Fruit fly (Drosophila melanogaster) whole organism, embryonic: ENCODE measurements around the gene CG31406.

Experiments used
- CG10462 ChIP-seq: fragments of 200-800 bp; sonication (Bioruptor generic); optimal IDR thresholded peaks from 2 replicates; lab custom pipeline; 2016; ENCODE audit warnings: missing biosample characterization, missing genetic modification characterization
- CG10565 ChIP-seq: fragments of 200-800 bp; sonication (Bioruptor generic); optimal IDR thresholded peaks from 3 replicates; lab custom pipeline; 2016; ENCODE audit warnings: missing biosample characterization, mild to moderate bottlenecking, missing genetic modification characterization
- CG11085 ChIP-seq: fragments of 200-800 bp; sonication (Bioruptor generic); IDR thresholded peaks from 2 replicates; pipeline ENCODE4 v1.3.6; 2022; ENCODE audit warnings: missing biosample characterization, missing genetic modification characterization
- CG11247 ChIP-seq: fragments of 200-800 bp; sonication (Bioruptor generic); IDR thresholded peaks from 2 replicates; pipeline ENCODE4 v1.3.6; 2022; ENCODE audit warnings: missing biosample characterization, missing genetic modification characterization
- CG11398 ChIP-seq: fragments of 200-800 bp; sonication (Bioruptor generic); optimal IDR thresholded peaks from 2 replicates; lab custom pipeline; 2016; ENCODE audit warnings: missing biosample characterization, missing genetic modification characterization
- CG11456 ChIP-seq: fragments of 200-800 bp; sonication (Bioruptor generic); IDR thresholded peaks from 3 replicates; pipeline ENCODE4 v1.3.6; 2022; ENCODE audit warnings: missing biosample characterization, missing genetic modification characterization
- CG12391 ChIP-seq: fragments of 200-800 bp; sonication (Bioruptor generic); optimal IDR thresholded peaks from 3 replicates; lab custom pipeline; 2018; ENCODE audit warnings: missing biosample characterization, mild to moderate bottlenecking, missing genetic modification characterization, moderate library complexity
- CG13624 ChIP-seq: fragments of 200-800 bp; sonication (Bioruptor generic); optimal IDR thresholded peaks from 2 replicates; lab custom pipeline; 2016; ENCODE audit warnings: missing biosample characterization, missing genetic modification characterization
- CG14710 ChIP-seq: fragments of 200-800 bp; sonication (Bioruptor generic); optimal IDR thresholded peaks from 3 replicates; lab custom pipeline; 2019; ENCODE audit warnings: missing biosample characterization, mild to moderate bottlenecking, missing genetic modification characterization, moderate library complexity
- CG1647 ChIP-seq: fragments of 200-800 bp; sonication (Bioruptor generic); optimal IDR thresholded peaks from 3 replicates; lab custom pipeline; 2016; ENCODE audit warnings: missing biosample characterization, missing genetic modification characterization
- CG17912 ChIP-seq: fragments of 200-800 bp; sonication (Bioruptor generic); optimal IDR thresholded peaks from 2 replicates; lab custom pipeline; 2018; ENCODE audit warnings: missing biosample characterization, mild to moderate bottlenecking, missing genetic modification characterization
- CG2116 ChIP-seq: fragments of 200-800 bp; sonication (Bioruptor generic); optimal IDR thresholded peaks from 3 replicates; lab custom pipeline; 2018; ENCODE audit warnings: missing biosample characterization, mild to moderate bottlenecking, missing genetic modification characterization
- CG30020 ChIP-seq: fragments of 200-800 bp; optimal IDR thresholded peaks from 2 replicates; lab custom pipeline; 2019; ENCODE audit warnings: missing biosample characterization, mild to moderate bottlenecking, missing genetic modification characterization, moderate library complexity
- CG3065 ChIP-seq: fragments of 200-800 bp; sonication (Bioruptor generic); optimal IDR thresholded peaks from 2 replicates; lab custom pipeline; 2016; ENCODE audit warnings: missing biosample characterization, missing genetic modification characterization
- CG34224 ChIP-seq: fragments of 200-800 bp; sonication (Bioruptor generic); IDR thresholded peaks from 3 replicates; pipeline ENCODE4 v1.3.6; 2022; ENCODE audit warnings: missing biosample characterization, missing genetic modification characterization; ENCODE audit not compliant: partially characterized antibody
- CG7839 ChIP-seq: fragments of 200-800 bp; sonication (Bioruptor generic); optimal IDR thresholded peaks from 3 replicates; lab custom pipeline; 2018; ENCODE audit warnings: missing biosample characterization, mild to moderate bottlenecking, missing genetic modification characterization, moderate library complexity
- CG8290 ChIP-seq, 3 experiments: fragments of 200-800 bp; sonication (Bioruptor generic); optimal IDR thresholded peaks; 2 replicates each; lab custom pipeline; 2016 to 2019; ENCODE audit warnings: missing biosample characterization in 3 of 3, missing genetic modification characterization in 3 of 3, mild to moderate bottlenecking in 2 of 3, moderate library complexity in 1 of 3
- CG8478 ChIP-seq: fragments of >200 bp; optimal IDR thresholded peaks from 2 replicates; lab custom pipeline; 2018
- CG8944 ChIP-seq: fragments of 200-800 bp; sonication (Bioruptor generic); optimal IDR thresholded peaks from 3 replicates; lab custom pipeline; 2016; ENCODE audit warnings: missing biosample characterization, missing genetic modification characterization
- CG9797 ChIP-seq: fragments of 200-800 bp; sonication (Bioruptor generic); optimal IDR thresholded peaks from 3 replicates; lab custom pipeline; 2018; ENCODE audit warnings: missing biosample characterization, mild to moderate bottlenecking, missing genetic modification characterization
- Elba2 ChIP-seq: fragments of 200-800 bp; sonication (Bioruptor generic); optimal IDR thresholded peaks from 3 replicates; lab custom pipeline; 2016; ENCODE audit warnings: missing biosample characterization, missing genetic modification characterization
- Ets65A ChIP-seq: fragments of 200-800 bp; sonication (Bioruptor generic); peaks from one replicate; lab custom pipeline; 2016; ENCODE audit warnings: missing biosample characterization, missing genetic modification characterization
- HmgD ChIP-seq: fragments of 200-800 bp; sonication (Bioruptor generic); optimal IDR thresholded peaks from 3 replicates; lab custom pipeline; 2016; ENCODE audit warnings: missing biosample characterization, missing genetic modification characterization
- NC2α ChIP-seq: fragments of 200-800 bp; sonication (Bioruptor generic); optimal IDR thresholded peaks from 2 replicates; lab custom pipeline; 2016; ENCODE audit warnings: missing biosample characterization, missing genetic modification characterization
- Optix ChIP-seq: fragments of 200-800 bp; sonication (Bioruptor generic); IDR thresholded peaks from 3 replicates; pipeline ENCODE4 v1.3.6; 2022; ENCODE audit warnings: missing biosample characterization, missing genetic modification characterization
- Scr ChIP-seq: fragments of 200-800 bp; sonication (Bioruptor generic); IDR thresholded peaks from 2 replicates; pipeline ENCODE4 v1.3.6; 2022; ENCODE audit warnings: missing biosample characterization, missing genetic modification characterization; ENCODE audit not compliant: partially characterized antibody
- Side ChIP-seq: fragments of 200-800 bp; sonication (Bioruptor generic); optimal IDR thresholded peaks from 2 replicates; lab custom pipeline; 2016; ENCODE audit warnings: missing biosample characterization, missing genetic modification characterization
- Trl ChIP-seq, 3 experiments: fragments of >200 bp in 2 of 3; fragments of 200-800 bp in 1 of 3; sonication (Bioruptor generic) in 1 of 3; optimal IDR thresholded peaks; 2 replicates in 1 of 3; 3 replicates in 2 of 3; lab custom pipeline; 2016 to 2017; ENCODE audit warnings: missing biosample characterization in 1 of 3, missing genetic modification characterization in 1 of 3
- ac ChIP-seq: fragments of 200-800 bp; sonication (Bioruptor generic); optimal IDR thresholded peaks from 3 replicates; lab custom pipeline; 2017; ENCODE audit warnings: missing biosample characterization, mild to moderate bottlenecking, missing genetic modification characterization
- ato ChIP-seq: fragments of 200-800 bp; sonication (Bioruptor generic); IDR thresholded peaks from 2 replicates; pipeline ENCODE4 v1.3.6; 2022; ENCODE audit warnings: missing biosample characterization, missing genetic modification characterization; ENCODE audit not compliant: partially characterized antibody
- caup ChIP-seq: fragments of 200-800 bp; sonication (Bioruptor generic); optimal IDR thresholded peaks from 3 replicates; lab custom pipeline; 2017; ENCODE audit warnings: missing biosample characterization, mild to moderate bottlenecking, missing genetic modification characterization, moderate library complexity; ENCODE audit not compliant: severe bottlenecking
- esg ChIP-seq: fragments of 200-800 bp; sonication (Bioruptor generic); conservative IDR thresholded peaks from 2 replicates; pipeline ENCODE4 v1.3.6; 2022; ENCODE audit warnings: missing biosample characterization, missing genetic modification characterization
- hb ChIP-seq: fragments of 200-800 bp; sonication (Bioruptor generic); IDR thresholded peaks from 3 replicates; pipeline ENCODE4 v1.3.6; 2022; ENCODE audit warnings: missing biosample characterization, missing genetic modification characterization; ENCODE audit not compliant: partially characterized antibody
- klu ChIP-seq: fragments of 200-800 bp; sonication (Bioruptor generic); IDR thresholded peaks from 2 replicates; pipeline ENCODE4 v1.3.6; 2022; ENCODE audit warnings: missing biosample characterization, missing genetic modification characterization
- lmd ChIP-seq: fragments of 200-800 bp; sonication (Bioruptor generic); IDR thresholded peaks from 2 replicates; pipeline ENCODE4 v1.3.6; 2022; ENCODE audit warnings: missing biosample characterization, missing genetic modification characterization
- mam ChIP-seq: fragments of 200-800 bp; sonication (Bioruptor generic); optimal IDR thresholded peaks from 3 replicates; lab custom pipeline; 2016; ENCODE audit warnings: missing biosample characterization, missing genetic modification characterization
- mirr ChIP-seq: fragments of 200-800 bp; sonication (Bioruptor generic); optimal IDR thresholded peaks from 3 replicates; lab custom pipeline; 2018; ENCODE audit warnings: missing biosample characterization, mild to moderate bottlenecking, missing genetic modification characterization
- pb ChIP-seq: fragments of 200-800 bp; sonication (Bioruptor generic); optimal IDR thresholded peaks from 3 replicates; lab custom pipeline; 2016; ENCODE audit warnings: missing biosample characterization, missing genetic modification characterization
- phol ChIP-seq: fragments of 200-800 bp; sonication (Bioruptor generic); optimal IDR thresholded peaks from 3 replicates; lab custom pipeline; 2018; ENCODE audit warnings: missing biosample characterization, mild to moderate bottlenecking, missing genetic modification characterization, moderate library complexity
- seq ChIP-seq: fragments of 200-800 bp; sonication (Bioruptor generic); IDR thresholded peaks from 2 replicates; pipeline ENCODE4 v1.3.6; 2022; ENCODE audit warnings: missing biosample characterization, missing genetic modification characterization
- slou ChIP-seq: fragments of 200-800 bp; sonication (Bioruptor generic); optimal IDR thresholded peaks from 3 replicates; lab custom pipeline; 2016; ENCODE audit warnings: missing biosample characterization, missing genetic modification characterization
- slp2 ChIP-seq: fragments of 200-800 bp; sonication (Bioruptor generic); optimal IDR thresholded peaks from 2 replicates; lab custom pipeline; 2016; ENCODE audit warnings: missing biosample characterization, missing genetic modification characterization
- so ChIP-seq: fragments of 200-800 bp; sonication (Bioruptor generic); IDR thresholded peaks from 3 replicates; pipeline ENCODE4 v1.3.6; 2022; ENCODE audit warnings: missing biosample characterization, missing genetic modification characterization
- sr ChIP-seq: fragments of 200-800 bp; sonication (Bioruptor generic); IDR thresholded peaks from 3 replicates; pipeline ENCODE4 v1.3.6; 2022; ENCODE audit warnings: missing biosample characterization, missing genetic modification characterization
- tll ChIP-seq, 2 experiments: fragments of 200-800 bp in 1 of 2; fragments of >200 bp in 1 of 2; sonication (Bioruptor generic) in 1 of 2; optimal IDR thresholded peaks; 2 replicates each; lab custom pipeline; 2017 to 2019; ENCODE audit warnings: missing biosample characterization in 2 of 2, missing genetic modification characterization in 2 of 2, mild to moderate bottlenecking in 1 of 2, moderate library complexity in 1 of 2
- tx ChIP-seq: fragments of 200-800 bp; sonication (Bioruptor generic); optimal IDR thresholded peaks from 2 replicates; lab custom pipeline; 2016; ENCODE audit warnings: missing biosample characterization, missing genetic modification characterization
- wdn ChIP-seq: fragments of 200-800 bp; sonication (Bioruptor generic); IDR thresholded peaks from 2 replicates; pipeline ENCODE4 v1.3.6; 2022; ENCODE audit warnings: missing biosample characterization, missing genetic modification characterization
- wek ChIP-seq: fragments of 200-800 bp; sonication (Bioruptor generic); optimal IDR thresholded peaks from 3 replicates; lab custom pipeline; 2018; ENCODE audit warnings: missing biosample characterization, mild to moderate bottlenecking, missing genetic modification characterization, moderate library complexity
- zen ChIP-seq: fragments of 200-800 bp; sonication (Bioruptor generic); optimal IDR thresholded peaks from 3 replicates; lab custom pipeline; 2018; ENCODE audit warnings: missing biosample characterization, mild to moderate bottlenecking, missing genetic modification characterization, moderate library complexity

CG31406 gene

dm6 chr3R:10356563-10357363 is 8.2 kb downstream of the CG31406 start (continued):
- no peak for TF ChIP-seq CG34224 (GFP tag; lab: Robert Waterston, UW)
- peak; percentile 55 for TF ChIP-seq CG8290 (GFP tag; optimal IDR thresholded peaks at IDR 0.05; lab: Kevin White, UChicago)
- peak in 1 of 2 experiments; percentile 36 for TF ChIP-seq CG8290 (tag; optimal IDR thresholded peaks at IDR 0.05; lab: Kevin White, UChicago)
- peak; percentile 83 for TF ChIP-seq Side (GFP tag; lab: Kevin White, UChicago)
- no peak for TF ChIP-seq klu (GFP tag; lab: Robert Waterston, UW)
- TF ChIP-seq HmgD (GFP tag; lab: Kevin White, UChicago), result no peak
- peak; percentile 90 for TF ChIP-seq CG12391 (tag; lab: Kevin White, UChicago)
- peak; percentile 25 for TF ChIP-seq CG30020 (tag; lab: Kevin White, UChicago)
- no peak for TF ChIP-seq Optix (GFP tag; lab: Robert Waterston, UW)
- TF ChIP-seq slp2 (GFP tag; lab: Kevin White, UChicago), result peak; percentile 76
- no peak for TF ChIP-seq Scr (GFP tag; lab: Robert Waterston, UW)
- no peak for TF ChIP-seq CG17912 (GFP tag; lab: Kevin White, UChicago)
- no peak for TF ChIP-seq wdn
- TF ChIP-seq CG11456 (GFP tag; lab: Robert Waterston, UW), result no peak
- TF ChIP-seq mam, result peak; percentile 65
- peak; percentile 69 for TF ChIP-seq CG2116 (GFP tag; lab: Kevin White, UChicago)
- TF ChIP-seq CG10565 (GFP tag; lab: Kevin White, UChicago), result no peak
- TF ChIP-seq CG13624 (GFP tag; lab: Kevin White, UChicago), result peak; percentile 70
- TF ChIP-seq CG14710 (tag; lab: Kevin White, UChicago), result peak; percentile 84
- TF ChIP-seq CG8478 (lab: Kevin White, UChicago), result no peak
- peak; percentile 66 for TF ChIP-seq pb (GFP tag; lab: Kevin White, UChicago)
- no peak for TF ChIP-seq so (GFP tag; lab: Robert Waterston, UW)
- TF ChIP-seq ato (GFP tag; lab: Robert Waterston, UW), result no peak
- peak; percentile 63 for TF ChIP-seq zen (tag; lab: Kevin White, UChicago)
- peak; percentile 49 for TF ChIP-seq CG11398 (GFP tag; lab: Kevin White, UChicago)
- peak; percentile 42 for TF ChIP-seq wek
- peak; percentile 79 for TF ChIP-seq phol (tag; lab: Kevin White, UChicago)
- TF ChIP-seq Elba2 (GFP tag; lab: Kevin White, UChicago), result no peak
- no peak for TF ChIP-seq CG11085 (GFP tag; lab: Robert Waterston, UW)
- TF ChIP-seq CG9797, result peak; percentile 13
- no peak for TF ChIP-seq seq (GFP tag; lab: Robert Waterston, UW)
- TF ChIP-seq Ets65A (GFP tag; lab: Kevin White, UChicago), result peak; percentile 74
- TF ChIP-seq CG11247, result no peak
- TF ChIP-seq esg (GFP tag; lab: Robert Waterston, UW), result no peak; the same call in 1 of the 2 replicates
- TF ChIP-seq caup, result peak; percentile 77
- TF ChIP-seq CG3065 (GFP tag; lab: Kevin White, UChicago), result peak; percentile 19
- TF ChIP-seq lmd (GFP tag; lab: Robert Waterston, UW), result no peak
- peak; percentile 14 for TF ChIP-seq NC2α (GFP tag; lab: Kevin White, UChicago)
- peak; percentile 70 for TF ChIP-seq tx
- peak; percentile 29 for TF ChIP-seq CG1647 (GFP tag; lab: Kevin White, UChicago)
- TF ChIP-seq CG8944 (GFP tag; lab: Kevin White, UChicago), result peak; percentile 64
- TF ChIP-seq Trl (optimal IDR thresholded peaks at IDR 0.05; lab: Kevin White, UChicago), result peak in 1 of 2 experiments; percentile 65
- TF ChIP-seq Trl (GFP tag; optimal IDR thresholded peaks at IDR 0.05; lab: Kevin White, UChicago), result peak; percentile 58
- TF ChIP-seq sr (GFP tag; lab: Robert Waterston, UW), result no peak
- no peak for TF ChIP-seq mirr (GFP tag; lab: Kevin White, UChicago)
- no peak for TF ChIP-seq hb (GFP tag; lab: Robert Waterston, UW)
- TF ChIP-seq CG7839 (tag; lab: Kevin White, UChicago), result peak; percentile 84
- TF ChIP-seq ac (GFP tag; lab: Kevin White, UChicago), result peak; percentile 48
- peak in 1 of 2 experiments; percentile 57 for TF ChIP-seq tll (GFP tag; optimal IDR thresholded peaks at IDR 0.05; lab: Kevin White, UChicago)
- TF ChIP-seq CG10462 (GFP tag; lab: Kevin White, UChicago), result peak; percentile 67
- TF ChIP-seq slou (GFP tag; lab: Kevin White, UChicago), result peak; percentile 20
